Fruit fly (Drosophila melanogaster) whole organism: ENCODE measurements around the gene CG6149.

Experiments used
- CG8478 ChIP-seq: fragments of >200 bp; optimal IDR thresholded peaks from 2 replicates; lab custom pipeline; 2018; ENCODE audit warnings: inconsistent platforms
- Dll ChIP-seq: fragments of >200 bp; optimal IDR thresholded peaks from 2 replicates; lab custom pipeline; 2017
- EcR ChIP-seq, 2 experiments: fragments of >200 bp; optimal IDR thresholded peaks; 2 replicates each; lab custom pipeline; 2017; ENCODE audit warnings: missing biosample characterization in 2 of 2, missing genetic modification characterization in 2 of 2, missing genetic modification reagents in 2 of 2
- pan ChIP-seq: fragments of >200 bp; optimal IDR thresholded peaks from 2 replicates; lab custom pipeline; 2017
- psq ChIP-seq: fragments of >200 bp; optimal IDR thresholded peaks from 2 replicates; lab custom pipeline; 2017
- usp ChIP-seq: fragments of >200 bp; optimal IDR thresholded peaks from 2 replicates; lab custom pipeline; 2017; ENCODE audit warnings: missing biosample characterization, missing genetic modification characterization, mixed read lengths

The CG6149 gene

DNA sequence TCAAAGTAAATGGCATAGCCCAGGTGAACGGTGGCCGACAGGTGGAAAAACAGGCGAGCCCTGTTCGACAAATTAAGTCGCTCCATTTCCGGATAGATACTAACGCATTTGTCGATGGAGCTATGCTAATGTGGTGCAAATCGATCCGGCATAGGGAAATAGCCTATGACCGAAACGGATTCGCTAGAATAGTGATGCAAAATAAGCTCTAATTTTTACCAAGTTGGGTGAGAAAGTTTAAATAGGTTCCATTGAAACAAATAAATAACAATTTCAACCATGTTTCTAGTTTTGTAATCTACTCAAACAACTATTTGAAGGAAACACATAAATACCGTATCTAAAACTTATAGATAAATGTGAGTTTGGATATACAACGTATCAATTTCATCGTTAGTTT lies at the start of gene CG6149:
TSS of gene CG6149 (minus strand) at position 101 of the 400 bp plus-strand sequence.
- TF ChIP-seq CG8478 (lab: Kevin White, UChicago), result no peak
- TF ChIP-seq Dll, result no peak
- TF ChIP-seq usp, result no peak
- no peak for TF ChIP-seq psq (lab: Kevin White, UChicago)
- TF ChIP-seq pan, result no peak
- no peak for TF ChIP-seq EcR (GFP tag; optimal IDR thresholded peaks at IDR 0.05; lab: Kevin White, UChicago)

DNA sequence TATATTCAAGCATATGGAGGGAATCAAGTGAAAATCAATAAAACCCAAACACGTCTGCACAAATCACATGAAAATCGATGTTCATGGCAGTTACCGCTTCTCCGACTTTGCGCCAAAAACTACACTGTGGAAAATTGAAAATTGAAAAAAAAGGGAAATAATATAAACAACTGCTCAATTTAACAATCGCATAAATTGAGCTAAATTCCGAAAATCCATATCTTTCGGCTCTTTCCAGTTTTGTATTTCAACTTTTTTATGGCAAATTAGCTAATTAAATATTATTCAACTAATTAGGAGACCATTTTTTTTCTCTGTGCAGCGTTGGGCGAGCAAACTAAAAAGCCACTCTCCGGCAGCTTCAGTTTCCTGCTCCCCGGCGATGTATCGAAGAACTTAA lies 49.2 kb upstream of the CG6149 start:
- TF ChIP-seq Dll, result no peak
- no peak for TF ChIP-seq CG8478 (lab: Kevin White, UChicago)
- TF ChIP-seq psq (lab: Kevin White, UChicago), result no peak
- no peak for TF ChIP-seq usp
- no peak for TF ChIP-seq pan
- TF ChIP-seq EcR (GFP tag; optimal IDR thresholded peaks at IDR 0.05; lab: Kevin White, UChicago), result no peak

DNA sequence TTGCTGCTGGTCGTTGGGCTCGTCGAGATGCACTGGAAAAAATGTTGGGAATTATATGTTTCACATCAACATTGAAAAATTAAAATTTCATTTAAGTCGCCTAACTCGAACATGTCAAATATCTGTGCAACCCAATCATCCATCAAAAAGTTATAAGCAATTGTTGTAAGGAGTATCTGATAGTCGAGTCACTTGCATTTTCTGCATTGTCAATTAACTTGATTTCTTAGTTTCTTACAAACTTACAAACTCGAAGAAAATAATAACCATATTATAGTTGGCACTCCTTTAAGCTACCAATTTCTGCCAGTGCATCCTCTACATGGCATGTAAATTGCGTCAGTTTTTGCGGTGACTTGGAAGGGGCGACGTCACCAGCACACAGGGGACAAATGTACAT lies 47.9 kb upstream of the CG6149 start:
- TF ChIP-seq psq (lab: Kevin White, UChicago) (no peak), CG8478 (lab: Kevin White, UChicago) (no peak), Dll (no peak), usp (no peak), pan (no peak), EcR (GFP tag; optimal IDR thresholded peaks at IDR 0.05; lab: Kevin White, UChicago) (no peak)

DNA sequence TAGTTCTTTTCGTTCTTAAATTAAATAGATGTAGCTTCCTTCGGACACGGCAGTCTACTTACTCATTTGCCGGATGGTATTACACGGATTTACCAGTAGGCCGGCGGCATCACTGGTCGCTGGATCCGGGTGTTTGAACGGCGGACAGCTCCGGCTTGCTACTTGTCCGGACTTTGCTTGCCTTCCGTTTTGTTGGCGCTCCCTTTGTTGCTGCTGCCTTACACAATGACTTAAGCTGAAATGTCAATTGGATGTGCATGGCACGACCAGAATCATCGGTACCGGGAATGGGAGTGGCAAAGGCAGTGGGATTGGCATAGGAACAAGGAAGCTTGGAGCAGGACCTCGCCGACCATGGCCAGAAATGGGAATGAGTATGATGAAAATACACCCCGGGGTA lies 45.0 kb upstream of the CG6149 start:
- no peak for TF ChIP-seq pan
- TF ChIP-seq CG8478 (lab: Kevin White, UChicago), result no peak
- no peak for TF ChIP-seq Dll
- no peak for TF ChIP-seq usp
- TF ChIP-seq psq (lab: Kevin White, UChicago), result no peak
- TF ChIP-seq EcR (GFP tag; optimal IDR thresholded peaks at IDR 0.05; lab: Kevin White, UChicago), result no peak

DNA sequence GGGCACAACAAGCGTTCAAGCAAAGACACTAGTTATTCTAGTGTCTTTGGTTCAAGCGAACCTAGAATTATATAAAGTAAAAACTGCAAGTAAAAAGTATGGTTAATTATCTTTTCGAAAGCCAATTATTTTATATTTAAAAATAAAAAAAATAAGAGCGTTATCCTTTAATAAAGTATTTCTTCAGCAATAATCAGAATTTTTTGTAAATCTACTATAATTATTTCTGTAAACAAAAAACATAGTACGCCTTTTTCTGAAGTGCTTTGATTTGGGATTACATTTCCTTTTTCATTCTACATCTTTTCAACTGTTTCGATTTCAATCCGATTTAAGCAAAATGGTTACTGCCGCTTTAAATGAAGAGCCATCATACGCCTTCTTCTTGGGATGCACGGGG lies 39.4 kb upstream of the CG6149 start, which contains the start of gene Vha16-2:
TSS of gene Vha16-2 (plus strand) at position 301 of the 400 bp plus-strand sequence.
- TF ChIP-seq psq (lab: Kevin White, UChicago) (no peak), usp (no peak), pan (no peak), EcR (GFP tag; optimal IDR thresholded peaks at IDR 0.05; lab: Kevin White, UChicago) (no peak), Dll (no peak), CG8478 (lab: Kevin White, UChicago) (no peak)

DNA sequence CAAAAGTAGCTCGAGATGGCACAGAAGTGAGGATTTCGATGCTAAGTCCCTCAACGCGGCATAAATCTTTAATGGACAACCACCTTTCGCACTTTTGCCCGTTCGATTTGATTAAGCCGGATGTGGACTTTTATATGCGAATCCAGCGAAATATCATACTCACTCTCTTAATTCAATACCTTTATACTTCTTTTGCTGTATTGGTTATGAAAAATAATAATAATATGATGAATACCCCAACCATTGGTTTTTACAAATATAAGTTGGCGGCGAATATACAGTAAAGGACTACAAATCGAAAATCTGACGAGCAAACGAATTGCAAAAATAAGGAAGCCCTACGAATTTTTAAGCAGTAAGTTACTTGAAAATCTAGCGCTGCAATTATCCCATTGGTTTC lies 37.7 kb upstream of the CG6149 start, which contains the start of gene Vha16-3:
TSS of gene Vha16-3 (plus strand) at position 301 of the 400 bp plus-strand sequence.
- no peak for TF ChIP-seq usp
- TF ChIP-seq Dll, result no peak
- no peak for TF ChIP-seq pan
- no peak for TF ChIP-seq psq (lab: Kevin White, UChicago)
- no peak for TF ChIP-seq EcR (GFP tag; optimal IDR thresholded peaks at IDR 0.05; lab: Kevin White, UChicago)
- TF ChIP-seq CG8478 (lab: Kevin White, UChicago), result no peak

DNA sequence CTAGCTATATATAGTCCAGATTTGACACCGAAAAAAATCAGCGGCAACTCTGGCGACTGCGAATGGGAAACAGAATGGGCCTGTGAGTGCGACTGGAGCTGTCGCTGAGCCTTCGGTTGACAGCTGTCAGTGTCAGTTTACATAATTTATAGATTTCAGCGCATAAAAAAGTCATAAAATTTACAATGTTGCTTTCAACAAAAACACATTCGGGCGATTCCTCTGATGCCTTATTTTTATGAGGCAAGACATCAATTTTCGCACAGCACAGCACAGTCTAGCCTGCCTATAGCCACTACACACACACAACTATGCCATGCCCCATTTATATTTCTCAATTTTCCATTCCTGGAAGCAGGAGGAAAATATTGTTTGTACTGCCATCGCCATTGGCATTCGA lies 37.1 kb upstream of the CG6149 start:
- no peak for TF ChIP-seq usp
- TF ChIP-seq Dll, result no peak
- TF ChIP-seq CG8478 (lab: Kevin White, UChicago), result no peak

DNA sequence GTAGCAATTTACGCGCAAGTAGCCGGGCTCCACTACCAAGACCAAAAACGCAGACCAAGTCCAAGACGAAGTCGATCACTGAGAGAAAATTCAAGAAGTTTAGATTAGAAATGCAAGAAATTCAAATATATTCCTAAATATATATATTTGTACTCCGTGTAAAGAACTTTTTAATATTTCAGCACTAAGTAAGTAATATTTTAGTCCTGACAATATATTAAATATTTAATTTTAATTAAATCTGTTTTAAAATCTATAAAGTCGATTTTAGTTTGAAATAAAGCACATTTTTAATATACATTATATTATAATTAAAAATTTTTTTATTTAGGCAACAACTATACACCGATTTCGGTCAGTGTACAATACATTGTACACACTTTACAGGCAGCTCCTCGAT lies 31.7 kb upstream of the CG6149 start:
- no peak for TF ChIP-seq EcR (GFP tag; optimal IDR thresholded peaks at IDR 0.05; lab: Kevin White, UChicago)
- no peak for TF ChIP-seq Dll
- no peak for TF ChIP-seq CG8478 (lab: Kevin White, UChicago)
- no peak for TF ChIP-seq usp
- TF ChIP-seq pan, result no peak
- no peak for TF ChIP-seq psq (lab: Kevin White, UChicago)

DNA sequence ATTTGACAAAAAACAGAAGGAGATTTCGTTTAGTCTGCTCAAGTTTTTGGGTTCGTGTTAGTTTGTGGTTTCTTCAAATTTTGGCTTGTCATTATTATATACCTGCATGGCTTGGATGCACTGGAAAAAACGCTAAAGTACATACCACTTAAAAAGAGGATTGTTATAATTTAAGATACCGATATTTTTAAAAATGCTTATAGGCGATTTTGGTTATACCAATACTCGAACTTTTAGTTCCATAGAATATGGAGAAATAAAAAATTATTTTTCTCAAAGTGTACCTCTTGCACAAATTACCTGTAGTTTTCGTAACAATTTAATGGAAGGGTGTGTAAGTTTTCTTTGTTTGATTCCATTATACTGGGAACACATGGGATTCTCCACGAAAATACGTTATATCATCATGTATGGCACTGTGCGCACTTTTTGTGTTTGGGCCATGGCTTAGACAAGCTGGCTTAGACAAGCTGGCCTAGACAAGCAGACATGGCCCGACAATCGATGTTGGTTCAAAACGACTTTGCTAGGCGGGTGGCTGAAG lies 30.2 kb upstream of the CG6149 start, which contains the start of gene Fum3:
TSS of gene Fum3 (minus strand) at position 494 of the 544 bp plus-strand sequence.
- no peak for TF ChIP-seq EcR (GFP tag; optimal IDR thresholded peaks at IDR 0.05; lab: Kevin White, UChicago)
- TF ChIP-seq Dll, result no peak
- TF ChIP-seq CG8478 (lab: Kevin White, UChicago), result no peak
- TF ChIP-seq pan, result no peak
- no peak for TF ChIP-seq usp
- no peak for TF ChIP-seq psq (lab: Kevin White, UChicago)

DNA sequence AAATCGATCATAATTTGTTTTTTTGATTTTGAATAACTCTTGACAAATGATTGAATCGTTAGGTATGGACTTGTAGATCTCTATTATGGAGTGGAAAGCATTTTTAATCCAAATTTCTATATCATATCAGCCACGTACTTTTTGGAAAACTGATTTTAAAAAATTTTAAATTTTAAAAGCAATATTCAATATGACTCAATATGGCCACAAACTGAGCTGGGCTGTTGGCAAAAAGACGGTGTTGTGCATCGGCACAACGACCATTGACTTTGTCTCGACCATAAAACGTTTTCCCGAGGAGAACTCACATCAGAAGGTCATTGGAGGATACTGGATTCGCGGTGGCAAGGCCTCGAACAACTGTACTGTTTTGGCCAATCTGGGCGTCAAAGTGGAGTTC lies 23.1 kb upstream of the CG6149 start, which contains the start of the genes CG12289 and CG7551:
TSS of gene CG12289 (minus strand) at position 101 of the 400 bp plus-strand sequence.
TSS of gene CG7551 (plus strand) at position 121 of the 400 bp plus-strand sequence.
- TF ChIP-seq EcR (GFP tag; optimal IDR thresholded peaks at IDR 0.05; lab: Kevin White, UChicago) (no peak), usp (no peak), psq (lab: Kevin White, UChicago) (no peak), pan (no peak), Dll (no peak), CG8478 (lab: Kevin White, UChicago) (no peak)

DNA sequence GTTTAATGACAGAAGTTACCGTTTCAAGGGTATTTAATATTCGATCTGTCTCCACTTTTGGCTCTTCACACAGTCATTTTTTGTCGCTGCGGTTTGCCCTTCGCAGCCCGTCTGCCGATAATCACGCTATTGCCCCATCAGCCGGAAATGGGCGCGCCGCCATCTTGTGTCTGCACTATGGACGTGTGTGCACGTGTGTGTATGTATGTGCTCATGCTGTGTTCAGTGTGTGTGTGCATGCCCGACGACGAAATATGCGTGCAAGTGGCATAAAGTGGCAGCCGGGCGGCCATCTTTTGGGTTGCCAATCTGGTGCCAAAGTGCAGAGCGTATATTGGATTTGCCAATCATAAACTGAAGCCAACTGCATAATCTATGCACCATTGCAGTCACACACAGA lies 19.2 kb upstream of the CG6149 start:
- no peak for TF ChIP-seq pan
- no peak for TF ChIP-seq usp
- no peak for TF ChIP-seq psq (lab: Kevin White, UChicago)
- no peak for TF ChIP-seq EcR (GFP tag; optimal IDR thresholded peaks at IDR 0.05; lab: Kevin White, UChicago)
- TF ChIP-seq CG8478 (lab: Kevin White, UChicago), result no peak

DNA sequence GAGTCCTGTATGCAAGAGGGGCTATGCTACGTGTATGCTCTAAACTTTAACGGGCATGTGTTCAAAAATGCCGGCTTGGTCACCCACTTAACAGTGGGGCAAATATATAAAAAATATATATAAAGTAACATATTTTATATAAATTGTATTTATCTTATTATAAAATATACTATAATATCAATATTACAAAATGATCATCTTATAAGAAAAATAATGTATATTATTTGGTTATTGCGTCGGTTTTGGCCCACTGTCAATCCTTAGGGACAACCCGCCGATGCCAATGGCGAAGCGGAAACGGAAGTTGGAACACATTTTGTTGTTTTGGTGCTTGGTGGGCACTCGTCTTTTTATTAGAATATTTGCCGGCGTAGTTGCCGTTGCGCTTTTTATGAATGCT lies 15.3 kb upstream of the CG6149 start:
- TF ChIP-seq EcR (GFP tag; optimal IDR thresholded peaks at IDR 0.05; lab: Kevin White, UChicago), result no peak

DNA sequence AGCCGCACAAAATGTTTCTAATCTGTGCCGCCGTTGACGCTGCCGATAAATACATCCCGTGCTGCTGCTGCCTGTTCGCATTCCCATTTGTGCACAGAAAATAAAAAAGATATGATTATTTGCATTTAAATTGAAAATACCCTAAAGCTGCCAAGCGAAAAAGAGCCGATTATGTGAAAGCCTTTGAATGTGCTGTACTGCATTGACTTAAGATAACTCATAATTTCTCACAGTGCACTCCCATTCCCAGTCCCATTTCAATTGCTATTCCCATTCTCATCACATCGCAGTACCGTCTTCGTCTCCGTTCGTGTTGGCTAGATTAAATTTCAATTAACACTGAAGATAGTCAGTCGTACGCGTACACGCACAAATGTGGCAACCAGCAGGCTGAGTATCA lies 13.7 kb upstream of the CG6149 start:
- TF ChIP-seq pan (no peak), CG8478 (lab: Kevin White, UChicago) (no peak), Dll (no peak), usp (no peak), psq (lab: Kevin White, UChicago) (no peak)
